Fruit fly (Drosophila melanogaster) whole organism, pupa: Measurements from ENCODE around the gene tai.
A peak's percentile ranks its signal among the peaks of the same experiment; 100 is the strongest.

Experiments used
- CG17806 ChIP-seq: fragments of 200-800 bp; sonication (Bioruptor generic); optimal IDR thresholded peaks from 2 replicates; lab custom pipeline; 2018; ENCODE audit warnings: missing biosample characterization, mild to moderate bottlenecking, missing genetic modification characterization, moderate library complexity
- EcR ChIP-seq: fragments of 200-800 bp; sonication (Bioruptor generic); optimal IDR thresholded peaks from 3 replicates; lab custom pipeline; 2019; ENCODE audit warnings: missing biosample characterization, missing genetic modification characterization, mild to moderate bottlenecking, moderate library complexity, missing genetic modification reagents
- gl ChIP-seq: fragments of 200-800 bp; sonication (Bioruptor generic); optimal IDR thresholded peaks from 2 replicates; lab custom pipeline; 2018; ENCODE audit warnings: missing biosample characterization, mild to moderate bottlenecking, missing genetic modification characterization
- rn ChIP-seq: fragments of 200-800 bp; sonication (Bioruptor generic); IDR thresholded peaks from 2 replicates; pipeline ENCODE4 v1.3.6; 2022; ENCODE audit warnings: missing biosample characterization, missing genetic modification characterization

DNA sequence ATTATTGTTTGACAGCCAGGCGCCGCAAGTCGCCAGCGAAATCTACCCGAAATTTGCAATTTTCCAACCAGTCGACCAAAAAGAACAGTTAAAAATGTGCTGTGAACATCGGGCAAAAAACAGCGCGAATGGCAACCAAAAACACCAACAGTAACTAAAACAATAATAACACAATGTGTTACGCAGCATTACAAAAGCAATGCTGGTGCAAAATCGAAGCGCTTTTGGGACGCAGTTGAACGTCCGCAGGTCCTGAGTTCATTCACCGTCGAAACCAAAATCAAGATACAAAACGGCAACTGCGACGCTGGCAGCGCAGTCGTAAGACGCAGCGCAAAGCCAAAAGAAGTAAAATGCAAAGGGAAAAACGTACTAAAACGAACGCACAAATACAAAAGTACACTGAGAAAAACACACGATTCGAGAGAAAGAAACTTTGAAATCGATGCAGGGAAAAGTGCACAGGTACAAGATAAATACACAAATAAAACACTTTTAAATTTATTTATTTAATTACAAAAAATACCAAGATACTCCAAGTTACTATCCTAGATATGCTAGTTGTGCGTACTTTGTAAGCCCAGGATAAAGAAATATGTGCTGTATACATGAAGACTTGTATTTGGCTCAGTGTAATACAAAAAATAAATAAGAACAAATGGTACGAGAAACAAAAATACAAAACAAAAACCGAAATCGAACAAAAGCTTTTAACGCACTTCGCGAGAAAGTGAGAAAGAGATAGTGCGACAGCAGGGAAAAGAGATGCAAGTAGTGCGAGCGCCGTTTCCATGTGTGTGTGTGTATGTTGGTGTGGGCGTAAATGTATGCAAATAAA is 44.5 kb downstream of the tai start:
- peak; percentile 74 for TF ChIP-seq gl (tag; lab: Kevin White, UChicago)
- peak; percentile 88 for TF ChIP-seq EcR (GFP tag; lab: Kevin White, UChicago)
- peak; percentile 82 for TF ChIP-seq CG17806
- TF ChIP-seq rn (GFP tag; lab: Robert Waterston, UW), result peak; percentile 70; the same call in 1 of the 2 replicates
